Fruit fly (Drosophila melanogaster) whole organism, embryonic: ENCODE measurements around the gene drpr.

Source experiments
- Atf6 ChIP-seq: fragments of 200-800 bp; sonication (Bioruptor generic); IDR thresholded peaks from 2 replicates; pipeline ENCODE4 v1.3.6; 2022; ENCODE audit warnings: missing biosample characterization, missing genetic modification characterization
- BEAF-32 ChIP-seq: fragments of 200-800 bp; sonication (Bioruptor generic); optimal IDR thresholded peaks from 3 replicates; lab custom pipeline; 2017; ENCODE audit warnings: missing biosample characterization, missing genetic modification characterization, mild to moderate bottlenecking, moderate library complexity, missing genetic modification reagents
- CG10274 ChIP-seq: fragments of 200-800 bp; sonication (Bioruptor generic); optimal IDR thresholded peaks from 3 replicates; lab custom pipeline; 2017; ENCODE audit warnings: missing biosample characterization, mild to moderate bottlenecking, missing genetic modification characterization
- CG10321 ChIP-seq: fragments of 200-800 bp; sonication (Bioruptor generic); IDR thresholded peaks from 2 replicates; pipeline ENCODE4 v1.3.6; 2022; ENCODE audit warnings: missing biosample characterization, missing genetic modification characterization
- CG10654 ChIP-seq: fragments of 200-800 bp; sonication (Bioruptor generic); optimal IDR thresholded peaks from 2 replicates; lab custom pipeline; 2016; ENCODE audit warnings: missing biosample characterization, missing genetic modification characterization
- CG11695 ChIP-seq: fragments of 200-800 bp; sonication (Bioruptor generic); IDR thresholded peaks from 3 replicates; pipeline ENCODE4 v1.3.6; 2022; ENCODE audit warnings: missing biosample characterization, missing genetic modification characterization
- CG12769 ChIP-seq: fragments of 200-800 bp; sonication (Bioruptor generic); optimal IDR thresholded peaks from 2 replicates; lab custom pipeline; 2019; ENCODE audit warnings: missing biosample characterization, mild to moderate bottlenecking, missing genetic modification characterization, moderate library complexity
- CG14667 ChIP-seq: fragments of 200-800 bp; sonication (Bioruptor generic); IDR thresholded peaks from 2 replicates; pipeline ENCODE4 v1.3.6; 2022; ENCODE audit warnings: missing biosample characterization, missing genetic modification characterization
- CG14860 ChIP-seq: fragments of 200-800 bp; sonication (Bioruptor generic); IDR thresholded peaks from 3 replicates; pipeline ENCODE4 v1.3.6; 2022; ENCODE audit warnings: missing biosample characterization, missing genetic modification characterization; ENCODE audit not compliant: partially characterized antibody
- CG1647 ChIP-seq: fragments of 200-800 bp; sonication (Bioruptor generic); optimal IDR thresholded peaks from 3 replicates; lab custom pipeline; 2016; ENCODE audit warnings: missing biosample characterization, missing genetic modification characterization
- CG17186 ChIP-seq: fragments of 200-800 bp; sonication (Bioruptor generic); optimal IDR thresholded peaks from 3 replicates; lab custom pipeline; 2017; ENCODE audit warnings: missing biosample characterization, missing genetic modification reagents, missing genetic modification characterization
- CG17385 ChIP-seq: fragments of 200-800 bp; sonication (Bioruptor generic); optimal IDR thresholded peaks from 3 replicates; lab custom pipeline; 2018; ENCODE audit warnings: missing biosample characterization, mild to moderate bottlenecking, missing genetic modification characterization
- CG18599 ChIP-seq: fragments of 200-800 bp; sonication (Bioruptor generic); optimal IDR thresholded peaks from 3 replicates; lab custom pipeline; 2017; ENCODE audit warnings: missing biosample characterization, missing genetic modification characterization, mild to moderate bottlenecking, moderate library complexity, missing genetic modification reagents
- CG2678 ChIP-seq: fragments of 200-800 bp; sonication (Bioruptor generic); optimal IDR thresholded peaks from 3 replicates; lab custom pipeline; 2019; ENCODE audit warnings: missing biosample characterization, mild to moderate bottlenecking, missing genetic modification characterization, moderate library complexity
- CG30020 ChIP-seq: fragments of 200-800 bp; optimal IDR thresholded peaks from 2 replicates; lab custom pipeline; 2019; ENCODE audit warnings: missing biosample characterization, mild to moderate bottlenecking, missing genetic modification characterization, moderate library complexity
- CG31441 ChIP-seq: fragments of 200-800 bp; sonication (Bioruptor generic); IDR thresholded peaks from 2 replicates; pipeline ENCODE4 v1.3.6; 2022; ENCODE audit warnings: missing biosample characterization, missing genetic modification characterization
- CG4730 ChIP-seq: fragments of 200-800 bp; sonication (Bioruptor generic); IDR thresholded peaks from 2 replicates; pipeline ENCODE4 v1.3.6; 2022; ENCODE audit warnings: missing biosample characterization, missing genetic modification characterization
- D19B ChIP-seq: fragments of 200-800 bp; sonication (Bioruptor generic); optimal IDR thresholded peaks from 2 replicates; lab custom pipeline; 2017; ENCODE audit warnings: missing biosample characterization, mild to moderate bottlenecking, missing genetic modification characterization
- Deaf1 ChIP-seq: fragments of 200-800 bp; optimal IDR thresholded peaks from 3 replicates; lab custom pipeline; 2019; ENCODE audit warnings: missing biosample characterization, mild to moderate bottlenecking, missing genetic modification characterization, moderate library complexity
- Dll ChIP-seq: fragments of 200-800 bp; sonication (Bioruptor generic); IDR thresholded peaks from 4 replicates; pipeline ENCODE4 v1.3.6; 2022; ENCODE audit warnings: missing biosample characterization, missing genetic modification characterization; ENCODE audit not compliant: partially characterized antibody
- Fer2 ChIP-seq: fragments of 200-800 bp; sonication (Bioruptor generic); optimal IDR thresholded peaks from 2 replicates; lab custom pipeline; 2018; ENCODE audit warnings: missing biosample characterization, mild to moderate bottlenecking, missing genetic modification characterization, moderate library complexity
- Gug ChIP-seq: fragments of 200-800 bp; sonication (Bioruptor generic); IDR thresholded peaks from 4 replicates; pipeline ENCODE4 v1.3.6; 2022; ENCODE audit warnings: missing biosample characterization, missing genetic modification characterization
- H15 ChIP-seq: fragments of 200-800 bp; sonication (Bioruptor generic); IDR thresholded peaks from 3 replicates; pipeline ENCODE4 v1.3.6; 2022; ENCODE audit warnings: missing biosample characterization, missing genetic modification characterization
- Lim3 ChIP-seq: fragments of 200-800 bp; sonication (Bioruptor generic); IDR thresholded peaks from 2 replicates; pipeline ENCODE4 v1.3.6; 2022; ENCODE audit warnings: missing biosample characterization, missing genetic modification characterization
- MESR4 ChIP-seq: fragments of 200-800 bp; sonication (Bioruptor generic); optimal IDR thresholded peaks from 2 replicates; lab custom pipeline; 2018; ENCODE audit warnings: missing biosample characterization, mild to moderate bottlenecking, missing genetic modification characterization, moderate library complexity
- Meics ChIP-seq: fragments of 200-800 bp; sonication (Bioruptor generic); optimal IDR thresholded peaks from 2 replicates; lab custom pipeline; 2017; ENCODE audit warnings: missing biosample characterization, mild to moderate bottlenecking, missing genetic modification characterization
- Poxn ChIP-seq: fragments of 200-800 bp; sonication (Bioruptor generic); IDR thresholded peaks from 2 replicates; pipeline ENCODE4 v1.3.6; 2022; ENCODE audit warnings: missing biosample characterization, missing genetic modification characterization
- Taf1 ChIP-seq: fragments of 200-800 bp; sonication (Bioruptor generic); IDR thresholded peaks from 2 replicates; pipeline ENCODE4 v1.3.6; 2022; ENCODE audit warnings: missing biosample characterization, missing genetic modification characterization
- abd-A ChIP-seq: fragments of 200-800 bp; sonication (Bioruptor generic); optimal IDR thresholded peaks from 3 replicates; lab custom pipeline; 2019; ENCODE audit warnings: missing biosample characterization, mild to moderate bottlenecking, missing genetic modification characterization, moderate library complexity
- ac ChIP-seq: fragments of 200-800 bp; sonication (Bioruptor generic); optimal IDR thresholded peaks from 3 replicates; lab custom pipeline; 2017; ENCODE audit warnings: missing biosample characterization, mild to moderate bottlenecking, missing genetic modification characterization
- btn ChIP-seq: fragments of 200-800 bp; sonication (Bioruptor generic); optimal IDR thresholded peaks from 2 replicates; lab custom pipeline; 2016; ENCODE audit warnings: missing biosample characterization, missing genetic modification characterization
- cato ChIP-seq: fragments of 200-800 bp; sonication (Bioruptor generic); optimal IDR thresholded peaks from 2 replicates; lab custom pipeline; 2016; ENCODE audit warnings: missing biosample characterization, missing genetic modification characterization, borderline replicate concordance
- crc ChIP-seq: fragments of 200-800 bp; sonication (Bioruptor generic); optimal IDR thresholded peaks from 2 replicates; lab custom pipeline; 2016; ENCODE audit warnings: missing biosample characterization, missing genetic modification characterization
- dan ChIP-seq: fragments of 200-800 bp; sonication (Bioruptor generic); IDR thresholded peaks from 2 replicates; pipeline ENCODE4 v1.3.6; 2022; ENCODE audit warnings: missing biosample characterization, missing genetic modification characterization
- ftz-f1 ChIP-seq: fragments of 200-800 bp; sonication (Bioruptor generic); optimal IDR thresholded peaks from 2 replicates; lab custom pipeline; 2016; ENCODE audit warnings: missing biosample characterization, missing genetic modification characterization
- gce ChIP-seq: fragments of 200-800 bp; sonication (Bioruptor generic); IDR thresholded peaks from 3 replicates; pipeline ENCODE4 v1.3.6; 2022; ENCODE audit warnings: missing biosample characterization, missing genetic modification characterization
- hb ChIP-seq: fragments of 200-800 bp; sonication (Bioruptor generic); IDR thresholded peaks from 3 replicates; pipeline ENCODE4 v1.3.6; 2022; ENCODE audit warnings: missing biosample characterization, missing genetic modification characterization; ENCODE audit not compliant: partially characterized antibody
- hth ChIP-seq: fragments of >200 bp; optimal IDR thresholded peaks from 2 replicates; lab custom pipeline; 2017; ENCODE audit warnings: inconsistent platforms
- jing ChIP-seq: fragments of 200-800 bp; sonication (Bioruptor generic); optimal IDR thresholded peaks from 2 replicates; lab custom pipeline; 2018; ENCODE audit warnings: missing biosample characterization, mild to moderate bottlenecking, missing genetic modification characterization
- lab ChIP-seq: fragments of 200-800 bp; sonication (Bioruptor generic); optimal IDR thresholded peaks from 3 replicates; lab custom pipeline; 2017; ENCODE audit warnings: missing biosample characterization, missing genetic modification characterization, mild to moderate bottlenecking, moderate library complexity, missing genetic modification reagents
- lbe ChIP-seq: fragments of 200-800 bp; sonication (Bioruptor generic); optimal IDR thresholded peaks from 2 replicates; lab custom pipeline; 2016; ENCODE audit warnings: missing biosample characterization, mild to moderate bottlenecking, missing genetic modification characterization
- mld ChIP-seq: fragments of 200-800 bp; sonication (Bioruptor generic); IDR thresholded peaks from 3 replicates; pipeline ENCODE4 v1.3.6; 2022; ENCODE audit warnings: missing biosample characterization, missing genetic modification characterization; ENCODE audit not compliant: partially characterized antibody
- nerfin-1 ChIP-seq: fragments of 200-800 bp; sonication (Bioruptor generic); optimal IDR thresholded peaks from 3 replicates; lab custom pipeline; 2019; ENCODE audit warnings: missing biosample characterization, mild to moderate bottlenecking, missing genetic modification characterization, moderate library complexity
- rib ChIP-seq: fragments of 200-800 bp; sonication (Bioruptor generic); IDR thresholded peaks from 2 replicates; pipeline ENCODE4 v1.3.6; 2022; ENCODE audit warnings: missing biosample characterization, missing genetic modification characterization
- sens-2 ChIP-seq: fragments of 200-800 bp; sonication (Bioruptor generic); IDR thresholded peaks from 2 replicates; pipeline ENCODE4 v1.3.6; 2022; ENCODE audit warnings: missing biosample characterization, missing genetic modification characterization
- slp2 ChIP-seq: fragments of 200-800 bp; sonication (Bioruptor generic); optimal IDR thresholded peaks from 2 replicates; lab custom pipeline; 2016; ENCODE audit warnings: missing biosample characterization, missing genetic modification characterization
- so ChIP-seq: fragments of 200-800 bp; sonication (Bioruptor generic); IDR thresholded peaks from 3 replicates; pipeline ENCODE4 v1.3.6; 2022; ENCODE audit warnings: missing biosample characterization, missing genetic modification characterization
- trem ChIP-seq: fragments of 200-800 bp; optimal IDR thresholded peaks from 3 replicates; lab custom pipeline; 2019; ENCODE audit warnings: missing biosample characterization, mild to moderate bottlenecking, missing genetic modification characterization, moderate library complexity
- tup ChIP-seq: fragments of 200-800 bp; sonication (Bioruptor generic); optimal IDR thresholded peaks from 2 replicates; lab custom pipeline; 2016; ENCODE audit warnings: missing biosample characterization, mild to moderate bottlenecking, missing genetic modification characterization, moderate library complexity
- yki ChIP-seq: fragments of >200 bp; optimal IDR thresholded peaks from 3 replicates; lab custom pipeline; 2018

drpr gene

dm6 chr3L:1690727-1691413, 40.0 kb downstream of the drpr start (continued):
- TF ChIP-seq Poxn (no peak), CG10274 (no peak), CG4730 (no peak), MESR4 (GFP tag; lab: Kevin White, UChicago) (no peak), Lim3 (GFP tag; lab: Robert Waterston, UW) (no peak), rib (no peak), D19B (no peak), CG17186 (GFP tag; lab: Kevin White, UChicago) (peak; percentile 9), cato (GFP tag; lab: Kevin White, UChicago) (no peak), dan (GFP tag; lab: Robert Waterston, UW) (no peak), Gug (GFP tag; lab: Robert Waterston, UW) (0 out of 4 replicates have a peak, but pooled peaks have one; percentile 11), CG10654 (GFP tag; lab: Kevin White, UChicago) (peak; percentile 17), BEAF-32 (GFP tag; lab: Kevin White, UChicago) (no peak), Taf1 (GFP tag; lab: Robert Waterston, UW) (no peak), trem (tag; lab: Kevin White, UChicago) (no peak), nerfin-1 (tag; lab: Kevin White, UChicago) (peak; percentile 14), Meics (peak; percentile 28), ac (GFP tag; lab: Kevin White, UChicago) (no peak), hth (lab: Kevin White, UChicago) (no peak), CG10321 (GFP tag; lab: Robert Waterston, UW) (no peak), so (GFP tag; lab: Robert Waterston, UW) (peak; percentile 63; the same call in 1 of the 3 replicates), CG1647 (GFP tag; lab: Kevin White, UChicago) (no peak), sens-2 (GFP tag; lab: Robert Waterston, UW) (no peak), lab (peak; percentile 68), Atf6 (GFP tag; lab: Robert Waterston, UW) (no peak), CG17385 (no peak), btn (GFP tag; lab: Kevin White, UChicago) (no peak), CG12769 (tag; lab: Kevin White, UChicago) (no peak), Dll (no peak), Deaf1 (tag; lab: Kevin White, UChicago) (no peak), H15 (peak; percentile 40; the same call in 1 of the 3 replicates), CG30020 (no peak), mld (GFP tag; lab: Robert Waterston, UW) (no peak), yki (lab: Kevin White, UChicago) (no peak), Fer2 (tag; lab: Kevin White, UChicago) (no peak), CG14667 (GFP tag; lab: Robert Waterston, UW) (peak; percentile 9; the same call in 1 of the 2 replicates), gce (GFP tag; lab: Robert Waterston, UW) (no peak; the same call in 2 of the 3 replicates), CG14860 (GFP tag; lab: Robert Waterston, UW) (no peak), tup (GFP tag; lab: Kevin White, UChicago) (peak; percentile 30), slp2 (GFP tag; lab: Kevin White, UChicago) (no peak), CG31441 (GFP tag; lab: Robert Waterston, UW) (peak; percentile 51), ftz-f1 (GFP tag; lab: Kevin White, UChicago) (no peak), hb (no peak), CG18599 (peak; percentile 45), jing (GFP tag; lab: Kevin White, UChicago) (no peak), abd-A (no peak), lbe (no peak), CG11695 (GFP tag; lab: Robert Waterston, UW) (no peak), CG2678 (peak; percentile 55), crc (no peak)
